Fruit fly (Drosophila melanogaster) whole organism, embryonic: Measurements from ENCODE around the gene CG13024.

Experiments
- Atf3 ChIP-seq: fragments of 200-800 bp; sonication (Bioruptor generic); optimal IDR thresholded peaks from 3 replicates; lab custom pipeline; 2016; ENCODE audit warnings: missing biosample characterization, missing genetic modification characterization
- BEAF-32 ChIP-seq: fragments of 200-800 bp; sonication (Bioruptor generic); optimal IDR thresholded peaks from 3 replicates; lab custom pipeline; 2017; ENCODE audit warnings: missing biosample characterization, missing genetic modification characterization, mild to moderate bottlenecking, moderate library complexity, missing genetic modification reagents
- CG11695 ChIP-seq: fragments of 200-800 bp; sonication (Bioruptor generic); IDR thresholded peaks from 3 replicates; pipeline ENCODE4 v1.3.6; 2022; ENCODE audit warnings: missing biosample characterization, missing genetic modification characterization
- CG11696 ChIP-seq: fragments of 200-800 bp; sonication (Bioruptor generic); IDR thresholded peaks from 2 replicates; pipeline ENCODE4 v1.3.6; 2022; ENCODE audit warnings: missing biosample characterization, missing genetic modification characterization
- CG11723 ChIP-seq: fragments of 200-800 bp; sonication (Bioruptor generic); optimal IDR thresholded peaks from 2 replicates; lab custom pipeline; 2017; ENCODE audit warnings: missing biosample characterization, mild to moderate bottlenecking, missing genetic modification characterization
- CG1233 ChIP-seq: fragments of 200-800 bp; sonication (Bioruptor generic); optimal IDR thresholded peaks from 4 replicates; lab custom pipeline; 2018; ENCODE audit warnings: missing biosample characterization, mild to moderate bottlenecking, missing genetic modification characterization
- CG12659 ChIP-seq: fragments of 200-800 bp; sonication (Bioruptor generic); optimal IDR thresholded peaks from 3 replicates; lab custom pipeline; 2017; ENCODE audit warnings: mild to moderate bottlenecking, missing biosample characterization, missing genetic modification reagents, missing genetic modification characterization
- CG12942 ChIP-seq: fragments of 200-800 bp; sonication (Bioruptor generic); optimal IDR thresholded peaks from 3 replicates; lab custom pipeline; 2016; ENCODE audit warnings: missing biosample characterization, missing genetic modification characterization
- CG13296 ChIP-seq: fragments of 200-800 bp; sonication (Bioruptor generic); optimal IDR thresholded peaks from 3 replicates; lab custom pipeline; 2018; ENCODE audit warnings: missing biosample characterization, mild to moderate bottlenecking, missing genetic modification characterization
- CG15601 ChIP-seq: fragments of 200-800 bp; sonication (Bioruptor generic); optimal IDR thresholded peaks from 3 replicates; lab custom pipeline; 2019; ENCODE audit warnings: missing biosample characterization, mild to moderate bottlenecking, missing genetic modification characterization, moderate library complexity
- CG15696 ChIP-seq: fragments of 200-800 bp; sonication (Bioruptor generic); optimal IDR thresholded peaks from 2 replicates; lab custom pipeline; 2019; ENCODE audit warnings: missing biosample characterization, mild to moderate bottlenecking, missing genetic modification characterization, moderate library complexity
- CG16779 ChIP-seq: fragments of 200-800 bp; sonication (Bioruptor generic); IDR thresholded peaks from 2 replicates; pipeline ENCODE4 v1.3.6; 2022; ENCODE audit warnings: missing biosample characterization, missing genetic modification characterization
- CG17328 ChIP-seq: fragments of 200-800 bp; sonication (Bioruptor generic); IDR thresholded peaks from 2 replicates; pipeline ENCODE4 v1.3.6; 2022; ENCODE audit warnings: missing biosample characterization, missing genetic modification characterization
- CG17829 ChIP-seq: fragments of 200-800 bp; optimal IDR thresholded peaks from 2 replicates; lab custom pipeline; 2019; ENCODE audit warnings: missing biosample characterization, mild to moderate bottlenecking, missing genetic modification characterization, moderate library complexity
- CG2678 ChIP-seq: fragments of 200-800 bp; sonication (Bioruptor generic); optimal IDR thresholded peaks from 3 replicates; lab custom pipeline; 2019; ENCODE audit warnings: missing biosample characterization, mild to moderate bottlenecking, missing genetic modification characterization, moderate library complexity
- CG2889 ChIP-seq: fragments of 200-800 bp; sonication (Bioruptor generic); IDR thresholded peaks from 3 replicates; pipeline ENCODE4 v1.3.6; 2022; ENCODE audit warnings: missing biosample characterization, missing genetic modification characterization
- CG30020 ChIP-seq: fragments of 200-800 bp; optimal IDR thresholded peaks from 2 replicates; lab custom pipeline; 2019; ENCODE audit warnings: missing biosample characterization, mild to moderate bottlenecking, missing genetic modification characterization, moderate library complexity
- CG31365 ChIP-seq: fragments of 200-800 bp; sonication (Bioruptor generic); optimal IDR thresholded peaks from 2 replicates; lab custom pipeline; 2018; ENCODE audit warnings: missing biosample characterization, mild to moderate bottlenecking, missing genetic modification characterization
- CG31388 ChIP-seq: fragments of 200-800 bp; sonication (Bioruptor generic); optimal IDR thresholded peaks from 2 replicates; lab custom pipeline; 2016; ENCODE audit warnings: missing biosample characterization, missing genetic modification characterization
- CG33557 ChIP-seq: fragments of 200-800 bp; sonication (Bioruptor generic); optimal IDR thresholded peaks from 2 replicates; lab custom pipeline; 2019; ENCODE audit warnings: missing biosample characterization, mild to moderate bottlenecking, missing genetic modification characterization, moderate library complexity
- CG4360 ChIP-seq: fragments of 200-800 bp; sonication (Bioruptor generic); IDR thresholded peaks from 2 replicates; pipeline ENCODE4 v1.3.6; 2022; ENCODE audit warnings: missing biosample characterization, missing genetic modification characterization
- CG7556 ChIP-seq: fragments of 200-800 bp; sonication (Bioruptor generic); optimal IDR thresholded peaks from 2 replicates; lab custom pipeline; 2017; ENCODE audit warnings: missing biosample characterization, mild to moderate bottlenecking, missing genetic modification characterization
- CG7839 ChIP-seq: fragments of 200-800 bp; sonication (Bioruptor generic); optimal IDR thresholded peaks from 3 replicates; lab custom pipeline; 2018; ENCODE audit warnings: missing biosample characterization, mild to moderate bottlenecking, missing genetic modification characterization, moderate library complexity
- CG8359 ChIP-seq: fragments of 200-800 bp; sonication (Bioruptor generic); optimal IDR thresholded peaks from 2 replicates; lab custom pipeline; 2017; ENCODE audit warnings: missing biosample characterization, mild to moderate bottlenecking, missing genetic modification characterization, borderline replicate concordance
- CG9215 ChIP-seq: fragments of 200-800 bp; sonication (Bioruptor generic); IDR thresholded peaks from 2 replicates; pipeline ENCODE4 v1.3.6; 2022; ENCODE audit warnings: missing biosample characterization, missing genetic modification characterization
- Camta ChIP-seq: fragments of 200-800 bp; sonication (Bioruptor generic); optimal IDR thresholded peaks from 2 replicates; lab custom pipeline; 2016; ENCODE audit warnings: missing biosample characterization, missing genetic modification characterization
- D19B ChIP-seq: fragments of 200-800 bp; sonication (Bioruptor generic); optimal IDR thresholded peaks from 2 replicates; lab custom pipeline; 2017; ENCODE audit warnings: missing biosample characterization, mild to moderate bottlenecking, missing genetic modification characterization
- Dfd ChIP-seq, 2 experiments: fragments of >200 bp; optimal IDR thresholded peaks; 2 replicates each; lab custom pipeline; 2017; ENCODE audit warnings: missing biosample characterization in 2 of 2, missing genetic modification characterization in 2 of 2
- Dref ChIP-seq: fragments of 200-800 bp; sonication (Bioruptor generic); IDR thresholded peaks from 2 replicates; pipeline ENCODE4 v1.3.6; 2022; ENCODE audit warnings: missing biosample characterization, missing genetic modification characterization
- E2f1 ChIP-seq: fragments of 200-800 bp; sonication (Bioruptor generic); IDR thresholded peaks from 2 replicates; pipeline ENCODE4 v1.3.6; 2022; ENCODE audit warnings: missing biosample characterization, missing genetic modification characterization
- ERR ChIP-seq: fragments of 200-800 bp; sonication (Bioruptor generic); optimal IDR thresholded peaks from 2 replicates; lab custom pipeline; 2016; ENCODE audit warnings: missing biosample characterization, missing genetic modification characterization
- Fer3 ChIP-seq: fragments of 200-800 bp; sonication (Bioruptor generic); optimal IDR thresholded peaks from 2 replicates; lab custom pipeline; 2018; ENCODE audit warnings: missing biosample characterization, mild to moderate bottlenecking, missing genetic modification characterization, moderate library complexity
- Hmr ChIP-seq: fragments of 200-800 bp; sonication (Bioruptor generic); optimal IDR thresholded peaks from 3 replicates; lab custom pipeline; 2017; ENCODE audit warnings: mild to moderate bottlenecking, missing biosample characterization, missing genetic modification reagents, missing genetic modification characterization
- Jarid2 ChIP-seq: fragments of 200-800 bp; sonication (Bioruptor generic); optimal IDR thresholded peaks from 3 replicates; lab custom pipeline; 2017; ENCODE audit warnings: mild to moderate bottlenecking, missing biosample characterization, missing genetic modification reagents, missing genetic modification characterization
- NK7.1 ChIP-seq: fragments of 200-800 bp; sonication (Bioruptor generic); optimal IDR thresholded peaks from 3 replicates; lab custom pipeline; 2016; ENCODE audit warnings: missing biosample characterization, missing genetic modification characterization
- Opbp ChIP-seq: fragments of 200-800 bp; sonication (Bioruptor generic); IDR thresholded peaks from 3 replicates; pipeline ENCODE4 v1.3.6; 2022; ENCODE audit warnings: missing biosample characterization, missing genetic modification characterization; ENCODE audit not compliant: partially characterized antibody
- Ravus ChIP-seq: fragments of 200-800 bp; sonication (Bioruptor generic); IDR thresholded peaks from 2 replicates; pipeline ENCODE4 v1.3.6; 2022; ENCODE audit warnings: missing biosample characterization, missing genetic modification characterization
- Sin3A ChIP-seq: fragments of >200 bp; optimal IDR thresholded peaks from 2 replicates; lab custom pipeline; 2018
- Vsx1 ChIP-seq: fragments of 200-800 bp; sonication (Bioruptor generic); optimal IDR thresholded peaks from 2 replicates; lab custom pipeline; 2017; ENCODE audit warnings: missing biosample characterization, mild to moderate bottlenecking, missing genetic modification characterization, missing genetic modification reagents
- ato ChIP-seq: fragments of 200-800 bp; sonication (Bioruptor generic); IDR thresholded peaks from 2 replicates; pipeline ENCODE4 v1.3.6; 2022; ENCODE audit warnings: missing biosample characterization, missing genetic modification characterization; ENCODE audit not compliant: partially characterized antibody
- bsh ChIP-seq, 2 experiments: fragments of 200-800 bp; sonication (Bioruptor generic); optimal IDR thresholded peaks; 2 replicates each; lab custom pipeline; 2017 to 2018; ENCODE audit warnings: mild to moderate bottlenecking in 2 of 2, missing biosample characterization in 2 of 2, missing genetic modification characterization in 2 of 2, moderate library complexity in 1 of 2
- dpn ChIP-seq, 2 experiments: fragments of 200-800 bp; sonication (Bioruptor generic); optimal IDR thresholded peaks; 3 replicates each; lab custom pipeline; 2016; ENCODE audit warnings: missing biosample characterization in 2 of 2, missing genetic modification characterization in 2 of 2
- ewg ChIP-seq: fragments of 200-800 bp; sonication (Bioruptor generic); optimal IDR thresholded peaks from 3 replicates; lab custom pipeline; 2017; ENCODE audit warnings: mild to moderate bottlenecking, missing biosample characterization, missing genetic modification reagents, missing genetic modification characterization
- gsb ChIP-seq: fragments of 200-800 bp; sonication (Bioruptor generic); IDR thresholded peaks from 2 replicates; pipeline ENCODE4 v1.3.6; 2022; ENCODE audit warnings: missing biosample characterization, missing genetic modification characterization
- sens-2 ChIP-seq: fragments of 200-800 bp; sonication (Bioruptor generic); IDR thresholded peaks from 2 replicates; pipeline ENCODE4 v1.3.6; 2022; ENCODE audit warnings: missing biosample characterization, missing genetic modification characterization
- shn ChIP-seq: fragments of 200-800 bp; sonication (Bioruptor generic); optimal IDR thresholded peaks from 3 replicates; lab custom pipeline; 2016; ENCODE audit warnings: missing biosample characterization, missing genetic modification characterization
- sim ChIP-seq: fragments of 200-800 bp; sonication (Bioruptor generic); IDR thresholded peaks from 2 replicates; pipeline ENCODE4 v1.3.6; 2022; ENCODE audit warnings: missing biosample characterization, missing genetic modification characterization
- sima ChIP-seq: fragments of 200-800 bp; sonication (Bioruptor generic); optimal IDR thresholded peaks from 2 replicates; lab custom pipeline; 2016; ENCODE audit warnings: missing biosample characterization, missing genetic modification characterization
- sug ChIP-seq: fragments of 200-800 bp; optimal IDR thresholded peaks from 2 replicates; lab custom pipeline; 2019; ENCODE audit warnings: missing biosample characterization, mild to moderate bottlenecking, missing genetic modification characterization, moderate library complexity
- trh ChIP-seq: fragments of 200-800 bp; sonication (Bioruptor generic); optimal IDR thresholded peaks from 2 replicates; lab custom pipeline; 2016; ENCODE audit warnings: missing biosample characterization, missing genetic modification characterization
- zf30C ChIP-seq: fragments of 200-800 bp; sonication (Bioruptor generic); optimal IDR thresholded peaks from 3 replicates; lab custom pipeline; 2018; ENCODE audit warnings: missing biosample characterization, mild to moderate bottlenecking, missing genetic modification characterization

CG13024 gene

DNA sequence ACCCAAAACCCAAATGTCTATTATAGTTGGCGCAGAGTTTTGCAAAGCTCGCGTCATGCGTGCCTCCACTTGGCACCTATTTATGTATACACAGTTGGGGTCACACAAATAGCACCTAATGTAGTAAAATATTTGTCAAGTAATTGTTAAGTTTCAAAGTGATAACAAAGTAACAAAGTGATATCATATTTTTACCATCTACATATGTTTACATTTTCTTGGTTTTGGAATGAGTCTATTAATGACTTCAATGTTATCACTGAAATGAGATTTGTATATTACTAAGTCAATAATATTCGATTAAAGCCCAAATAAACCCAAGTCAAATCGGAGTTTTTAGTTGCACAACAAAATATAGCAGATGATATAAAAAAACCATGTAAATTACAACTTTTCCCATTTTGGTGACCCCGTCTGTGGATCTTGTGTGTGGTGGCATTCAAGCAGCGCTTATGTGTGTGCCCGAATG, 43.6 kb upstream of the CG13024 start (continued):
- TF ChIP-seq Hmr (GFP tag; lab: Kevin White, UChicago) = peak; percentile 83
- TF ChIP-seq sens-2 (GFP tag; lab: Robert Waterston, UW) = no peak
- peak; percentile 35; the same call in 1 of the 2 replicates for TF ChIP-seq CG9215
- no peak for TF ChIP-seq CG2889
- TF ChIP-seq E2f1 (GFP tag; lab: Robert Waterston, UW) = 0 out of 2 replicates have a peak, but pooled peaks have one; percentile 19
- peak; percentile 50 for TF ChIP-seq NK7.1 (GFP tag; lab: Kevin White, UChicago)
- TF ChIP-seq CG1233 (GFP tag; lab: Kevin White, UChicago) = peak; percentile 72
- no peak for TF ChIP-seq Dfd (GFP tag; optimal IDR thresholded peaks at IDR 0.05; lab: Kevin White, UChicago)
- TF ChIP-seq CG17829 (tag; lab: Kevin White, UChicago) = peak; percentile 46
- TF ChIP-seq CG31365 = peak; percentile 2
- TF ChIP-seq CG30020 = peak; percentile 10
- peak; percentile 77 for TF ChIP-seq CG11696 (GFP tag; lab: Robert Waterston, UW)
- TF ChIP-seq CG15601 = peak; percentile 51
- TF ChIP-seq CG13296 (GFP tag; lab: Kevin White, UChicago) = peak; percentile 82
- peak; percentile 52 for TF ChIP-seq CG11723 (GFP tag; lab: Kevin White, UChicago)
- no peak for TF ChIP-seq zf30C (GFP tag; lab: Kevin White, UChicago)
- TF ChIP-seq trh (GFP tag; lab: Kevin White, UChicago) = no peak
- peak; percentile 68 to 70 for TF ChIP-seq bsh (GFP tag; optimal IDR thresholded peaks at IDR 0.05; lab: Kevin White, UChicago)
- TF ChIP-seq CG4360 (GFP tag; lab: Robert Waterston, UW) = no peak
- no peak for TF ChIP-seq Opbp
- TF ChIP-seq Dref = no peak
- peak; percentile 59 for TF ChIP-seq Jarid2 (GFP tag; lab: Kevin White, UChicago)
- no peak for TF ChIP-seq Sin3A (lab: Kevin White, UChicago)
- TF ChIP-seq Ravus (GFP tag; lab: Robert Waterston, UW) = no peak
- peak; percentile 53 for TF ChIP-seq sug
- TF ChIP-seq gsb = no peak
- TF ChIP-seq CG7839 (tag; lab: Kevin White, UChicago) = peak; percentile 80
- TF ChIP-seq sim (GFP tag; lab: Robert Waterston, UW) = no peak
- TF ChIP-seq CG7556 (GFP tag; lab: Kevin White, UChicago) = peak; percentile 87
- TF ChIP-seq CG16779 = no peak
- peak; percentile 27 for TF ChIP-seq Camta (GFP tag; lab: Kevin White, UChicago)
- TF ChIP-seq Vsx1 = peak; percentile 28
- TF ChIP-seq dpn (GFP tag; optimal IDR thresholded peaks at IDR 0.05; lab: Kevin White, UChicago) = peak; percentile 21 to 55
- no peak for TF ChIP-seq ato (GFP tag; lab: Robert Waterston, UW)
- peak; percentile 67 for TF ChIP-seq Fer3 (tag; lab: Kevin White, UChicago)
- peak; percentile 87 for TF ChIP-seq CG12659 (GFP tag; lab: Kevin White, UChicago)
- TF ChIP-seq ewg (GFP tag; lab: Kevin White, UChicago) = peak; percentile 54
- TF ChIP-seq BEAF-32 = no peak
- no peak for TF ChIP-seq sima (GFP tag; lab: Kevin White, UChicago)
- TF ChIP-seq CG17328 = 0 out of 2 replicates have a peak, but pooled peaks have one; percentile 24
- peak; percentile 38 for TF ChIP-seq Atf3
- peak; percentile 38 for TF ChIP-seq CG33557 (GFP tag; lab: Kevin White, UChicago)
- peak; percentile 38 for TF ChIP-seq CG12942 (GFP tag; lab: Kevin White, UChicago)
- peak; percentile 50 for TF ChIP-seq CG31388 (GFP tag; lab: Kevin White, UChicago)
- peak; percentile 91 for TF ChIP-seq CG2678 (tag; lab: Kevin White, UChicago)
- TF ChIP-seq CG15696 = no peak
- peak; percentile 71 for TF ChIP-seq CG11695 (GFP tag; lab: Robert Waterston, UW)
- TF ChIP-seq ERR = no peak
- peak; percentile 42 for TF ChIP-seq CG8359 (GFP tag; lab: Kevin White, UChicago)
- TF ChIP-seq shn (GFP tag; lab: Kevin White, UChicago) = no peak
- TF ChIP-seq D19B (GFP tag; lab: Kevin White, UChicago) = peak; percentile 1
